Fruit fly (Drosophila melanogaster) whole organism, embryonic: ENCODE data around the gene CG31627.

Experiments used
- Adf1 ChIP-seq: fragments of 200-800 bp; sonication (Bioruptor generic); IDR thresholded peaks from 2 replicates; pipeline ENCODE4 v1.3.6; 2022; ENCODE audit warnings: missing biosample characterization, missing genetic modification characterization
- CG10366 ChIP-seq: fragments of 200-800 bp; sonication (Bioruptor generic); IDR thresholded peaks from 2 replicates; pipeline ENCODE4 v1.3.6; 2022; ENCODE audit warnings: missing biosample characterization, missing genetic modification characterization
- CG11093 ChIP-seq: fragments of 200-800 bp; sonication (Bioruptor generic); IDR thresholded peaks from 3 replicates; pipeline ENCODE4 v1.3.6; 2022; ENCODE audit warnings: missing biosample characterization, missing genetic modification characterization
- CG12071 ChIP-seq: fragments of 200-800 bp; sonication (Bioruptor generic); optimal IDR thresholded peaks from 3 replicates; lab custom pipeline; 2018; ENCODE audit warnings: missing biosample characterization, mild to moderate bottlenecking, missing genetic modification characterization
- CG12236 ChIP-seq: fragments of 200-800 bp; sonication (Bioruptor generic); optimal IDR thresholded peaks from 2 replicates; lab custom pipeline; 2016; ENCODE audit warnings: missing biosample characterization, missing genetic modification characterization
- CG12744 ChIP-seq: fragments of 200-800 bp; sonication (Bioruptor generic); optimal IDR thresholded peaks from 2 replicates; lab custom pipeline; 2016; ENCODE audit warnings: missing biosample characterization, missing genetic modification characterization
- CG13123 ChIP-seq: fragments of 200-800 bp; sonication (Bioruptor generic); optimal IDR thresholded peaks from 2 replicates; lab custom pipeline; 2016; ENCODE audit warnings: missing biosample characterization, missing genetic modification characterization
- CG13287 ChIP-seq: fragments of 200-800 bp; sonication (Bioruptor generic); IDR thresholded peaks from 2 replicates; pipeline ENCODE4 v1.3.6; 2022; ENCODE audit warnings: missing biosample characterization, missing genetic modification characterization; ENCODE audit not compliant: partially characterized antibody
- CG13424 ChIP-seq: fragments of 200-800 bp; sonication (Bioruptor generic); optimal IDR thresholded peaks from 2 replicates; lab custom pipeline; 2019; ENCODE audit warnings: missing biosample characterization, mild to moderate bottlenecking, missing genetic modification characterization, moderate library complexity
- CG15073 ChIP-seq: fragments of 200-800 bp; sonication (Bioruptor generic); optimal IDR thresholded peaks from 2 replicates; lab custom pipeline; 2016; ENCODE audit warnings: missing biosample characterization, missing genetic modification characterization
- CG18476 ChIP-seq: fragments of 200-800 bp; sonication (Bioruptor generic); optimal IDR thresholded peaks from 2 replicates; lab custom pipeline; 2016; ENCODE audit warnings: missing biosample characterization, mild to moderate bottlenecking, missing genetic modification characterization
- CG3065 ChIP-seq: fragments of 200-800 bp; sonication (Bioruptor generic); optimal IDR thresholded peaks from 2 replicates; lab custom pipeline; 2016; ENCODE audit warnings: missing biosample characterization, missing genetic modification characterization
- CG32772 ChIP-seq: fragments of 200-800 bp; sonication (Bioruptor generic); IDR thresholded peaks from 2 replicates; pipeline ENCODE4 v1.3.6; 2022; ENCODE audit warnings: missing biosample characterization, missing genetic modification characterization
- CG3407 ChIP-seq: fragments of 200-800 bp; sonication (Bioruptor generic); optimal IDR thresholded peaks from 2 replicates; lab custom pipeline; 2018; ENCODE audit warnings: missing biosample characterization, mild to moderate bottlenecking, missing genetic modification characterization
- CG3726 ChIP-seq: fragments of 200-800 bp; sonication (Bioruptor generic); IDR thresholded peaks from 3 replicates; pipeline ENCODE4, ENCODE4 v1.3.6; 2022; ENCODE audit warnings: missing biosample characterization, missing genetic modification characterization
- CG4820 ChIP-seq: fragments of 200-800 bp; sonication (Bioruptor generic); optimal IDR thresholded peaks from 3 replicates; lab custom pipeline; 2016; ENCODE audit warnings: missing biosample characterization, missing genetic modification characterization
- CG6689 ChIP-seq: fragments of 200-800 bp; sonication (Bioruptor generic); IDR thresholded peaks from 2 replicates; pipeline ENCODE4 v1.3.6; 2022; ENCODE audit warnings: missing biosample characterization, missing genetic modification characterization
- CG6854 ChIP-seq: fragments of 200-800 bp; sonication (Bioruptor generic); optimal IDR thresholded peaks from 3 replicates; lab custom pipeline; 2017; ENCODE audit warnings: missing biosample characterization, mild to moderate bottlenecking, missing genetic modification characterization
- CG7786 ChIP-seq: fragments of 200-800 bp; sonication (Bioruptor generic); optimal IDR thresholded peaks from 2 replicates; lab custom pipeline; 2016; ENCODE audit warnings: missing biosample characterization, missing genetic modification characterization
- CG7987 ChIP-seq: fragments of 200-800 bp; sonication (Bioruptor generic); optimal IDR thresholded peaks from 2 replicates; lab custom pipeline; 2018; ENCODE audit warnings: missing biosample characterization, mild to moderate bottlenecking, missing genetic modification characterization, moderate library complexity
- CG8281 ChIP-seq: fragments of 200-800 bp; sonication (Bioruptor generic); optimal IDR thresholded peaks from 2 replicates; lab custom pipeline; 2018; ENCODE audit warnings: missing biosample characterization, mild to moderate bottlenecking, missing genetic modification characterization, moderate library complexity
- CG8388 ChIP-seq: fragments of 200-800 bp; sonication (Bioruptor generic); optimal IDR thresholded peaks from 2 replicates; lab custom pipeline; 2019; ENCODE audit warnings: missing biosample characterization, mild to moderate bottlenecking, missing genetic modification characterization, moderate library complexity
- D ChIP-seq, 2 experiments: fragments of 200-800 bp in 1 of 2; fragments of >200 bp in 1 of 2; sonication (Bioruptor generic) in 1 of 2; optimal IDR thresholded peaks; 2 replicates in 1 of 2; 3 replicates in 1 of 2; lab custom pipeline; 2017; ENCODE audit warnings: mild to moderate bottlenecking in 1 of 2, missing biosample characterization in 1 of 2, missing genetic modification characterization in 1 of 2, missing genetic modification reagents in 1 of 2
- Deaf1 ChIP-seq: fragments of 200-800 bp; optimal IDR thresholded peaks from 3 replicates; lab custom pipeline; 2019; ENCODE audit warnings: missing biosample characterization, mild to moderate bottlenecking, missing genetic modification characterization, moderate library complexity
- Ets65A ChIP-seq: fragments of 200-800 bp; sonication (Bioruptor generic); peaks from one replicate; lab custom pipeline; 2016; ENCODE audit warnings: missing biosample characterization, missing genetic modification characterization
- H15 ChIP-seq: fragments of 200-800 bp; sonication (Bioruptor generic); IDR thresholded peaks from 3 replicates; pipeline ENCODE4 v1.3.6; 2022; ENCODE audit warnings: missing biosample characterization, missing genetic modification characterization
- Hmr ChIP-seq: fragments of 200-800 bp; sonication (Bioruptor generic); optimal IDR thresholded peaks from 3 replicates; lab custom pipeline; 2017; ENCODE audit warnings: mild to moderate bottlenecking, missing biosample characterization, missing genetic modification reagents, missing genetic modification characterization
- Hmx ChIP-seq: fragments of 200-800 bp; sonication (Bioruptor generic); optimal IDR thresholded peaks from 2 replicates; lab custom pipeline; 2016; ENCODE audit warnings: missing biosample characterization, missing genetic modification characterization
- MBD-R2 ChIP-seq: fragments of 200-800 bp; sonication (Bioruptor generic); IDR thresholded peaks from 2 replicates; pipeline ENCODE4 v1.3.6; 2022; ENCODE audit warnings: missing biosample characterization, missing genetic modification characterization
- Max ChIP-seq: fragments of 200-800 bp; sonication (Bioruptor generic); optimal IDR thresholded peaks from 2 replicates; lab custom pipeline; 2016; ENCODE audit warnings: missing biosample characterization, mild to moderate bottlenecking, missing genetic modification characterization
- Sin3A ChIP-seq: fragments of >200 bp; optimal IDR thresholded peaks from 2 replicates; lab custom pipeline; 2018
- Sry-β ChIP-seq: fragments of 200-800 bp; sonication (Bioruptor generic); optimal IDR thresholded peaks from 2 replicates; lab custom pipeline; 2018; ENCODE audit warnings: missing biosample characterization, mild to moderate bottlenecking, missing genetic modification characterization, moderate library complexity
- Trl ChIP-seq, 3 experiments: fragments of >200 bp in 2 of 3; fragments of 200-800 bp in 1 of 3; sonication (Bioruptor generic) in 1 of 3; optimal IDR thresholded peaks; 2 replicates in 1 of 3; 3 replicates in 2 of 3; lab custom pipeline; 2016 to 2017; ENCODE audit warnings: missing biosample characterization in 1 of 3, missing genetic modification characterization in 1 of 3
- bcd ChIP-seq: fragments of 200-800 bp; sonication (Bioruptor generic); optimal IDR thresholded peaks from 2 replicates; lab custom pipeline; 2017; ENCODE audit warnings: missing biosample characterization, mild to moderate bottlenecking, missing genetic modification characterization
- chm ChIP-seq: fragments of 200-800 bp; sonication (Bioruptor generic); IDR thresholded peaks from 2 replicates; pipeline ENCODE4 v1.3.6; 2022; ENCODE audit warnings: missing biosample characterization, missing genetic modification characterization
- dmrt11E ChIP-seq: fragments of 200-800 bp; sonication (Bioruptor generic); optimal IDR thresholded peaks from 3 replicates; lab custom pipeline; 2018; ENCODE audit warnings: missing biosample characterization, mild to moderate bottlenecking, missing genetic modification characterization, moderate library complexity
- dysf ChIP-seq: fragments of 200-800 bp; sonication (Bioruptor generic); IDR thresholded peaks from 3 replicates; pipeline ENCODE4 v1.3.6; 2022; ENCODE audit warnings: missing biosample characterization, missing genetic modification characterization
- gem ChIP-seq: fragments of 200-800 bp; sonication (Bioruptor generic); optimal IDR thresholded peaks from 2 replicates; lab custom pipeline; 2019; ENCODE audit warnings: missing biosample characterization, mild to moderate bottlenecking, missing genetic modification characterization, moderate library complexity
- hb ChIP-seq: fragments of 200-800 bp; sonication (Bioruptor generic); IDR thresholded peaks from 3 replicates; pipeline ENCODE4 v1.3.6; 2022; ENCODE audit warnings: missing biosample characterization, missing genetic modification characterization; ENCODE audit not compliant: partially characterized antibody
- insv ChIP-seq, 2 experiments: fragments of 200-800 bp; sonication (Bioruptor generic); optimal IDR thresholded peaks; 3 replicates each; lab custom pipeline; 2016 to 2018; ENCODE audit warnings: missing biosample characterization in 2 of 2, missing genetic modification characterization in 2 of 2
- jing ChIP-seq: fragments of 200-800 bp; sonication (Bioruptor generic); optimal IDR thresholded peaks from 2 replicates; lab custom pipeline; 2018; ENCODE audit warnings: missing biosample characterization, mild to moderate bottlenecking, missing genetic modification characterization
- jumu ChIP-seq: fragments of 200-800 bp; sonication (Bioruptor generic); optimal IDR thresholded peaks from 3 replicates; lab custom pipeline; 2016; ENCODE audit warnings: missing biosample characterization, missing genetic modification characterization
- mld ChIP-seq: fragments of 200-800 bp; sonication (Bioruptor generic); IDR thresholded peaks from 3 replicates; pipeline ENCODE4 v1.3.6; 2022; ENCODE audit warnings: missing biosample characterization, missing genetic modification characterization; ENCODE audit not compliant: partially characterized antibody
- org-1 ChIP-seq: fragments of 200-800 bp; sonication (Bioruptor generic); optimal IDR thresholded peaks from 2 replicates; lab custom pipeline; 2017; ENCODE audit warnings: missing biosample characterization, missing genetic modification characterization
- pb ChIP-seq: fragments of 200-800 bp; sonication (Bioruptor generic); optimal IDR thresholded peaks from 3 replicates; lab custom pipeline; 2016; ENCODE audit warnings: missing biosample characterization, missing genetic modification characterization
- pho ChIP-seq: fragments of 200-800 bp; sonication (Bioruptor generic); optimal IDR thresholded peaks from 2 replicates; lab custom pipeline; 2016; ENCODE audit warnings: missing biosample characterization, missing genetic modification characterization
- slou ChIP-seq: fragments of 200-800 bp; sonication (Bioruptor generic); optimal IDR thresholded peaks from 3 replicates; lab custom pipeline; 2016; ENCODE audit warnings: missing biosample characterization, missing genetic modification characterization
- tin ChIP-seq: fragments of 200-800 bp; sonication (Bioruptor generic); optimal IDR thresholded peaks from 3 replicates; lab custom pipeline; 2016; ENCODE audit warnings: missing biosample characterization, missing genetic modification characterization
- tll ChIP-seq, 2 experiments: fragments of 200-800 bp in 1 of 2; fragments of >200 bp in 1 of 2; sonication (Bioruptor generic) in 1 of 2; optimal IDR thresholded peaks; 2 replicates each; lab custom pipeline; 2017 to 2019; ENCODE audit warnings: missing biosample characterization in 2 of 2, missing genetic modification characterization in 2 of 2, mild to moderate bottlenecking in 1 of 2, moderate library complexity in 1 of 2
- ttk ChIP-seq: fragments of 200-800 bp; sonication (Bioruptor generic); IDR thresholded peaks from 2 replicates; pipeline ENCODE4 v2.1.2; 2022; ENCODE audit warnings: missing biosample characterization, missing genetic modification characterization
- wor ChIP-seq: fragments of 200-800 bp; sonication (Bioruptor generic); IDR thresholded peaks from 2 replicates; pipeline ENCODE4 v1.3.6; 2022; ENCODE audit warnings: missing biosample characterization, missing genetic modification characterization

The CG31627 gene

DNA sequence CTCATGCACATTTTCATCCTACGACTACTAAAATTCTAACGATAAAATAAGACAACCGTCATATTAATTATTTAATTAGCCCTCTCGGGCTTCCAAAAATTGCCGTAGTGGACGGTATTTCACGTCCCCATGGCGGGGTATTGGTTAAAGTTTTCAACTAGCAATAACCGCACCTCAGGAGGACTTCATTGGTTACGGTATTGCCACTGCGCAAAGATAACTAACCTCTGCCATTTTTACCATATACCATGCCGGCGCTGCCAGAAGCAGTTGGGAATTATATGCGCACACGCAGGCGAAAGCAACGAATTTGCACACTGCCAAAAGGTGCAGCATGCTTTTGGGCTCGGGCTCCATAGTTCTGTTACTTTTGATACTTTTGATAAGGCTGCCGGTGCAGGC lies 41.9 kb downstream of the CG31627 start (continued):
- TF ChIP-seq mld (GFP tag; lab: Robert Waterston, UW) (peak; percentile 66; the same call in 2 of the 3 replicates), CG8388 (GFP tag; lab: Kevin White, UChicago) (no peak), CG13287 (peak; percentile 44; the same call in 1 of the 2 replicates), CG10366 (no peak), Max (GFP tag; lab: Kevin White, UChicago) (no peak), CG7786 (peak; percentile 34), org-1 (no peak), CG6854 (GFP tag; lab: Kevin White, UChicago) (no peak), CG3407 (GFP tag; lab: Kevin White, UChicago) (peak; percentile 31), D (optimal IDR thresholded peaks at IDR 0.05; lab: Kevin White, UChicago) (no peak), D (GFP tag; optimal IDR thresholded peaks at IDR 0.05; lab: Kevin White, UChicago) (no peak), tin (GFP tag; lab: Kevin White, UChicago) (peak; percentile 39), CG11093 (no peak), insv (GFP tag; optimal IDR thresholded peaks at IDR 0.05; lab: Kevin White, UChicago) (peak in 1 of 2 experiments; percentile 0), CG18476 (GFP tag; lab: Kevin White, UChicago) (no peak), Ets65A (GFP tag; lab: Kevin White, UChicago) (peak; percentile 89), CG13424 (no peak), dysf (GFP tag; lab: Robert Waterston, UW) (no peak), Hmr (GFP tag; lab: Kevin White, UChicago) (peak; percentile 20), Sry-β (no peak), CG12071 (GFP tag; lab: Kevin White, UChicago) (no peak), Sin3A (lab: Kevin White, UChicago) (no peak), Trl (optimal IDR thresholded peaks at IDR 0.05; lab: Kevin White, UChicago) (no peak), Trl (GFP tag; optimal IDR thresholded peaks at IDR 0.05; lab: Kevin White, UChicago) (peak; percentile 38), CG32772 (no peak), jing (GFP tag; lab: Kevin White, UChicago) (no peak), bcd (GFP tag; lab: Kevin White, UChicago) (peak; percentile 36), pho (GFP tag; lab: Kevin White, UChicago) (no peak), CG7987 (GFP tag; lab: Kevin White, UChicago) (no peak), tll (GFP tag; optimal IDR thresholded peaks at IDR 0.05; lab: Kevin White, UChicago) (no peak), chm (GFP tag; lab: Robert Waterston, UW) (no peak; the same call in 1 of the 2 replicates), hb (GFP tag; lab: Robert Waterston, UW) (no peak), ttk (no peak; the same call in 1 of the 2 replicates), CG13123 (GFP tag; lab: Kevin White, UChicago) (no peak), CG12744 (GFP tag; lab: Kevin White, UChicago) (peak; percentile 10), jumu (peak; percentile 43), slou (GFP tag; lab: Kevin White, UChicago) (no peak), CG4820 (peak; percentile 1), dmrt11E (tag; lab: Kevin White, UChicago) (peak; percentile 19), CG15073 (GFP tag; lab: Kevin White, UChicago) (no peak), CG12236 (no peak), CG3065 (no peak), MBD-R2 (GFP tag; lab: Robert Waterston, UW) (no peak; the same call in 1 of the 2 replicates), CG6689 (GFP tag; lab: Robert Waterston, UW) (no peak), Adf1 (GFP tag; lab: Robert Waterston, UW) (0 out of 2 replicates have a peak, but pooled peaks have one; percentile 15), Hmx (GFP tag; lab: Kevin White, UChicago) (no peak), CG3726 (GFP tag; lab: Robert Waterston, UW) (no peak), gem (tag; lab: Kevin White, UChicago) (no peak), H15 (GFP tag; lab: Robert Waterston, UW) (0 out of 3 replicates have a peak, but pooled peaks have one; percentile 37), Deaf1 (tag; lab: Kevin White, UChicago) (peak; percentile 27), CG8281 (no peak), wor (GFP tag; lab: Robert Waterston, UW) (no peak), pb (GFP tag; lab: Kevin White, UChicago) (peak; percentile 3)
